Fruit fly (Drosophila melanogaster) whole organism, wandering third instar larva: ENCODE data around the gene Pp2A-29B.

Experiments used
- Abd-B ChIP-seq: fragments of >200 bp; optimal IDR thresholded peaks from 2 replicates; lab custom pipeline; 2017; ENCODE audit warnings: missing biosample characterization, missing genetic modification characterization
- CG32264 ChIP-seq: fragments of 200-800 bp; sonication (Bioruptor generic); optimal IDR thresholded peaks from 2 replicates; lab custom pipeline; 2016; ENCODE audit warnings: missing biosample characterization, missing genetic modification characterization
- CG9705 ChIP-seq: fragments of 200-800 bp; sonication (Bioruptor generic); optimal IDR thresholded peaks from 2 replicates; lab custom pipeline; 2018; ENCODE audit warnings: missing biosample characterization, mild to moderate bottlenecking, missing genetic modification characterization
- CrebA ChIP-seq: fragments of 200-800 bp; sonication (Bioruptor generic); optimal IDR thresholded peaks from 2 replicates; lab custom pipeline; 2016; ENCODE audit warnings: missing biosample characterization, mild to moderate bottlenecking, missing genetic modification characterization, borderline replicate concordance
- Dfd ChIP-seq: fragments of >200 bp; optimal IDR thresholded peaks from 2 replicates; lab custom pipeline; 2017; ENCODE audit warnings: missing biosample characterization, missing genetic modification characterization
- Dif ChIP-seq: fragments of 200-275, 200-300 bp; sonication (Bioruptor generic); optimal IDR thresholded peaks from 2 replicates; lab custom pipeline; 2018; ENCODE audit warnings: missing biosample characterization, missing genetic modification characterization; ENCODE audit not compliant: partially characterized antibody
- GATAd ChIP-seq: sonication (Bioruptor generic); optimal IDR thresholded peaks from 2 replicates; lab custom pipeline; 2016; ENCODE audit warnings: missing biosample characterization, missing genetic modification characterization
- HLH106 ChIP-seq: fragments of 200-800 bp; optimal IDR thresholded peaks from 3 replicates; lab custom pipeline; 2019; ENCODE audit warnings: missing biosample characterization, mild to moderate bottlenecking, missing genetic modification characterization, moderate library complexity
- Hnf4 ChIP-seq: fragments of 200-800 bp; sonication (Bioruptor generic); optimal IDR thresholded peaks from 2 replicates; lab custom pipeline; 2016; ENCODE audit warnings: missing biosample characterization, mild to moderate bottlenecking, missing genetic modification characterization
- Hr78 ChIP-seq: fragments of >200 bp; optimal IDR thresholded peaks from 2 replicates; lab custom pipeline; 2017; ENCODE audit warnings: missing biosample characterization, missing genetic modification characterization
- Hr83 ChIP-seq: fragments of 200-300 bp; sonication (Bioruptor generic); optimal IDR thresholded peaks from 2 replicates; lab custom pipeline; 2016; ENCODE audit warnings: missing biosample characterization, mild to moderate bottlenecking, missing genetic modification characterization, moderate library complexity; ENCODE audit not compliant: poor library complexity, severe bottlenecking
- Jra ChIP-seq: sonication (Bioruptor generic); optimal IDR thresholded peaks from 2 replicates; lab custom pipeline; 2016; ENCODE audit warnings: missing biosample characterization, missing genetic modification characterization
- Mio ChIP-seq: sonication (Bioruptor generic); optimal IDR thresholded peaks from 2 replicates; lab custom pipeline; 2016; ENCODE audit warnings: missing biosample characterization, missing genetic modification characterization
- Myc ChIP-seq: fragments of >200 bp; optimal IDR thresholded peaks from 2 replicates; lab custom pipeline; 2017
- N ChIP-seq: fragments of >200 bp; optimal IDR thresholded peaks from 2 replicates; lab custom pipeline; 2018; ENCODE audit warnings: missing biosample characterization, missing external identifiers, missing genetic modification characterization
- OdsH ChIP-seq: fragments of 200-800 bp; sonication (Bioruptor generic); optimal IDR thresholded peaks from 2 replicates; lab custom pipeline; 2016; ENCODE audit warnings: missing biosample characterization, mild to moderate bottlenecking, missing genetic modification characterization
- Rel ChIP-seq, 2 experiments: fragments of 200-800 bp; sonication (Bioruptor generic) in 1 of 2; optimal IDR thresholded peaks; 2 replicates in 1 of 2; 3 replicates in 1 of 2; lab custom pipeline; 2016 to 2019; ENCODE audit warnings: mild to moderate bottlenecking in 2 of 2, missing biosample characterization in 2 of 2, missing genetic modification characterization in 2 of 2, moderate library complexity in 1 of 2
- Sp1 ChIP-seq: fragments of 200-800 bp; sonication (Bioruptor generic); optimal IDR thresholded peaks from 3 replicates; lab custom pipeline; 2019; ENCODE audit warnings: missing biosample characterization, mild to moderate bottlenecking, missing genetic modification characterization, moderate library complexity
- Vsx2 ChIP-seq: fragments of 200-300, 225-300 bp; sonication (Bioruptor generic); optimal IDR thresholded peaks from 2 replicates; lab custom pipeline; 2018; ENCODE audit warnings: missing biosample characterization, missing genetic modification characterization; ENCODE audit not compliant: partially characterized antibody
- br ChIP-seq: fragments of 200-800 bp; sonication (Bioruptor generic); optimal IDR thresholded peaks from 2 replicates; lab custom pipeline; 2016; ENCODE audit warnings: missing biosample characterization, missing genetic modification characterization
- brk ChIP-seq: fragments of 200-800 bp; sonication (Bioruptor generic); optimal IDR thresholded peaks from 2 replicates; lab custom pipeline; 2016; ENCODE audit warnings: missing biosample characterization, mild to moderate bottlenecking, missing genetic modification characterization
- dl ChIP-seq, 2 experiments: fragments of 175-275, 200-275 bp in 1 of 2; fragments of 200-275 bp in 1 of 2; sonication (Bioruptor generic); optimal IDR thresholded peaks; lab custom pipeline; 2018; ENCODE audit warnings: mild to moderate bottlenecking in 2 of 2, missing biosample characterization in 2 of 2, missing genetic modification characterization in 2 of 2, moderate library complexity in 2 of 2; ENCODE audit not compliant: partially characterized antibody in 2 of 2, insufficient read depth in 1 of 2
- dmrt93B ChIP-seq: fragments of 200-800 bp; sonication (Bioruptor generic); optimal IDR thresholded peaks from 2 replicates; lab custom pipeline; 2018; ENCODE audit warnings: missing biosample characterization, mild to moderate bottlenecking, missing genetic modification characterization
- dsf ChIP-seq: sonication (Bioruptor generic); optimal IDR thresholded peaks from 2 replicates; lab custom pipeline; 2016; ENCODE audit warnings: missing biosample characterization, missing genetic modification characterization, borderline replicate concordance
- ey ChIP-seq: fragments of 200-800 bp; sonication (Bioruptor generic); optimal IDR thresholded peaks from 2 replicates; lab custom pipeline; 2016; ENCODE audit warnings: missing biosample characterization, missing genetic modification characterization
- foxo ChIP-seq, 2 experiments: fragments of 200-800 bp; sonication (Bioruptor generic); optimal IDR thresholded peaks; 2 replicates in 1 of 2; 3 replicates in 1 of 2; lab custom pipeline; 2016 to 2017; ENCODE audit warnings: missing biosample characterization in 2 of 2, missing genetic modification characterization in 2 of 2
- fru ChIP-seq: fragments of 200-800 bp; sonication (Bioruptor generic); optimal IDR thresholded peaks from 3 replicates; lab custom pipeline; 2016; ENCODE audit warnings: missing biosample characterization, mild to moderate bottlenecking, missing genetic modification characterization
- h ChIP-seq: fragments of 200-800 bp; sonication (Bioruptor generic); optimal IDR thresholded peaks from 3 replicates; lab custom pipeline; 2016; ENCODE audit warnings: missing biosample characterization, mild to moderate bottlenecking, missing genetic modification characterization
- jim ChIP-seq: fragments of 175-275, 200-325 bp; sonication (Bioruptor generic); optimal IDR thresholded peaks from 2 replicates; lab custom pipeline; 2016; ENCODE audit warnings: missing biosample characterization, mild to moderate bottlenecking, missing genetic modification characterization
- lola ChIP-seq: fragments of >200 bp; optimal IDR thresholded peaks from 2 replicates; lab custom pipeline; 2017; ENCODE audit warnings: missing biosample characterization, missing genetic modification characterization
- pan ChIP-seq: fragments of >200 bp; optimal IDR thresholded peaks from 2 replicates; lab custom pipeline; 2017
- psq ChIP-seq: fragments of 200-800 bp; sonication (Bioruptor generic); optimal IDR thresholded peaks from 3 replicates; lab custom pipeline; 2017; ENCODE audit warnings: missing biosample characterization, mild to moderate bottlenecking, missing genetic modification characterization, moderate library complexity
- rgr ChIP-seq: fragments of 200-800 bp; sonication (Bioruptor generic); optimal IDR thresholded peaks from 3 replicates; lab custom pipeline; 2016; ENCODE audit warnings: missing biosample characterization, mild to moderate bottlenecking, missing genetic modification characterization
- sage ChIP-seq: fragments of 200-800 bp; sonication (Bioruptor generic); optimal IDR thresholded peaks from 2 replicates; lab custom pipeline; 2016; ENCODE audit warnings: missing biosample characterization, mild to moderate bottlenecking, missing genetic modification characterization
- sv ChIP-seq: fragments of 200-800 bp; sonication (Bioruptor generic); optimal IDR thresholded peaks from 3 replicates; lab custom pipeline; 2016; ENCODE audit warnings: missing biosample characterization, missing genetic modification characterization
- tai ChIP-seq: sonication (Bioruptor generic); optimal IDR thresholded peaks from 2 replicates; lab custom pipeline; 2016; ENCODE audit warnings: missing biosample characterization, missing genetic modification characterization
- usp ChIP-seq: fragments of >200 bp; optimal IDR thresholded peaks from 2 replicates; lab custom pipeline; 2017; ENCODE audit warnings: missing biosample characterization, missing genetic modification characterization
- woc ChIP-seq: sonication (Bioruptor generic); optimal IDR thresholded peaks from 2 replicates; lab custom pipeline; 2016; ENCODE audit warnings: missing biosample characterization, mild to moderate bottlenecking, missing genetic modification characterization

Pp2A-29B gene

DNA sequence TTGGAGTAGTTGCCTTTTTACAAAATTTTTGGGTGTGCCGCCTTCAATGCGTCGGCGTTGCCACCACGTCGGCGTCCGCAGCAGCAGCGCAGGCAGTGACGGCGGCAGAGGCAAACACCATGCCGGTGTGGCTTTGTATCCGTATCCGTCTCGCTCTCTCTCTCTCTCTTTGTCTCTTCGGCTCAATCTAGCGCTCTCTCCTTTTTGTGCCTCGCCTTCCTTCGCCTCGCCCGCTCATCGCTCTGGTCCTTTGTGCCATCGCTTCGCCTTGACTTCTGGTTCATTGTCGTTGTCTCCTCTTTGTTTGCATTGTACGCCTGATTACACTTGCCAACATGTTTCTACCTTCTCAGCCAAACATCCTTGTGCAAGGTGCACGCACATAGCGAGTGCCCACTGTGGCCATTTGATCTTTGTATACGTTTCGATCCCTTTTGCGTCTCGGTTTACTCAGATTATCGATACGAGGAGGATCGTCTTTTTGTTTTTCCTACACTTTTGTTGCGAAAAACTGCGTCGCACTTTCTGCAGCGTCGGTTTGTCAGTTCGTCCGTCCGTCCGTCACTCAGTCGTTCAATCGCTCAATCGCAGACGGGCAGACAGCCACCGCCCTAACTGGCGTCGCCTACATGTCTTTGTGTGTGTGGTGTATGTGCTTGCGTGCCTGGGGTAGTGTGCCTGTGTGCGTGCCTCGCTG lies 50.7 kb downstream of the Pp2A-29B start:
- peak; percentile 60 for TF ChIP-seq Jra (GFP tag; lab: Kevin White, UChicago)
- TF ChIP-seq Vsx2 (GFP tag; lab: Kevin White, UChicago): peak; percentile 14
- TF ChIP-seq dmrt93B (GFP tag; lab: Kevin White, UChicago): peak; percentile 35
- no peak for TF ChIP-seq usp
- TF ChIP-seq tai (GFP tag; lab: Kevin White, UChicago): no peak
- TF ChIP-seq Dfd (GFP tag; lab: Kevin White, UChicago): no peak
- TF ChIP-seq br: peak; percentile 73
- TF ChIP-seq Sp1 (GFP tag; lab: Kevin White, UChicago): peak; percentile 67
- TF ChIP-seq rgr (GFP tag; lab: Kevin White, UChicago): peak; percentile 71
- TF ChIP-seq sage: peak; percentile 48
- no peak for TF ChIP-seq jim (GFP tag; lab: Kevin White, UChicago)
- peak; percentile 77 for TF ChIP-seq Dif (GFP tag; lab: Kevin White, UChicago)
- TF ChIP-seq Hr83 (GFP tag; lab: Kevin White, UChicago): no peak
- no peak for TF ChIP-seq lola (GFP tag; lab: Kevin White, UChicago)
- TF ChIP-seq CG32264 (GFP tag; lab: Kevin White, UChicago): peak; percentile 1
- no peak for TF ChIP-seq Myc
- no peak for TF ChIP-seq Abd-B (GFP tag; lab: Kevin White, UChicago)
- TF ChIP-seq psq (GFP tag; lab: Kevin White, UChicago): peak; percentile 100
- TF ChIP-seq ey: peak; percentile 81
- TF ChIP-seq sv (GFP tag; lab: Kevin White, UChicago): no peak
- peak; percentile 36 for TF ChIP-seq CG9705
- TF ChIP-seq fru (GFP tag; lab: Kevin White, UChicago): peak; percentile 84
- TF ChIP-seq HLH106 (tag; lab: Kevin White, UChicago): peak; percentile 59
- TF ChIP-seq N (GFP tag; lab: Kevin White, UChicago): no peak
- TF ChIP-seq dl (GFP tag; optimal IDR thresholded peaks at IDR 0.05; lab: Kevin White, UChicago; ENCODE audit: insufficient read depth in 1 of 2, partially characterized antibody in 2 of 2): peak; percentile 83 to 87
- TF ChIP-seq brk (GFP tag; lab: Kevin White, UChicago): peak; percentile 37
- peak; percentile 49 for TF ChIP-seq OdsH (GFP tag; lab: Kevin White, UChicago)
- TF ChIP-seq foxo (GFP tag; optimal IDR thresholded peaks at IDR 0.05; lab: Kevin White, UChicago): peak in 1 of 2 experiments; percentile 84
- no peak for TF ChIP-seq Mio
- TF ChIP-seq CrebA (GFP tag; lab: Kevin White, UChicago): no peak
- TF ChIP-seq pan (lab: Kevin White, UChicago): no peak
- TF ChIP-seq woc (GFP tag; lab: Kevin White, UChicago): peak; percentile 64
- no peak for TF ChIP-seq Hr78 (GFP tag; lab: Kevin White, UChicago)
- TF ChIP-seq GATAd (GFP tag; lab: Kevin White, UChicago): no peak
- peak; percentile 81 for TF ChIP-seq h (GFP tag; lab: Kevin White, UChicago)
- TF ChIP-seq Hnf4 (GFP tag; lab: Kevin White, UChicago): peak; percentile 79
- no peak for TF ChIP-seq Rel (GFP tag; optimal IDR thresholded peaks at IDR 0.05; lab: Kevin White, UChicago)
- peak; percentile 52 for TF ChIP-seq Rel (tag; optimal IDR thresholded peaks at IDR 0.05; lab: Kevin White, UChicago)
- TF ChIP-seq dsf: no peak

DNA sequence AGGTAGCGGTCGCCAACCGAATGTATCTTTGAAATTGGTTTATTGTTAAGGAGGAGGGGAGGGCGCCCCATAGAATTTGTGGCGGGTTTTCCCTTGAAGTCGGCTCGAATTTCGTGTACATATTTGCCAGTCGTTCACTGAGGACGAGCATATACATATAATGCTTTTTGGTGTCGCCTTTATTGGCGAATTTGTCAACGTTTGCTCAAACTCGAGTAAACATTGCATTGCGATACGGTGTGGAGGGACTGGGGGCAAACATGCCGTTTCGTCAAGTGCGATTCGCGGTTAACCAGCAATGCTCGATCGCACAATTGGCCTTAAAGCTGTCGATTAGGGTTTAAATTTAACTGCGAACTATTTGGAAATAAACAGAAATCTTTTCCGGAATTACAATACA lies 51.7 kb downstream of the Pp2A-29B start:
- peak; percentile 12 for TF ChIP-seq h (GFP tag; lab: Kevin White, UChicago)
- peak; percentile 6 for TF ChIP-seq Hnf4 (GFP tag; lab: Kevin White, UChicago)
- peak; percentile 26 for TF ChIP-seq rgr (GFP tag; lab: Kevin White, UChicago)
- TF ChIP-seq Sp1 (GFP tag; lab: Kevin White, UChicago): peak; percentile 21
- no peak for TF ChIP-seq CG32264 (GFP tag; lab: Kevin White, UChicago)
- no peak for TF ChIP-seq Abd-B (GFP tag; lab: Kevin White, UChicago)
- TF ChIP-seq HLH106 (tag; lab: Kevin White, UChicago): peak; percentile 5
- no peak for TF ChIP-seq N (GFP tag; lab: Kevin White, UChicago)
- peak; percentile 41 for TF ChIP-seq OdsH (GFP tag; lab: Kevin White, UChicago)
- TF ChIP-seq Rel (GFP tag; optimal IDR thresholded peaks at IDR 0.05; lab: Kevin White, UChicago): no peak
- TF ChIP-seq Rel (tag; optimal IDR thresholded peaks at IDR 0.05; lab: Kevin White, UChicago): peak; percentile 48
- TF ChIP-seq Hr83 (GFP tag; lab: Kevin White, UChicago): peak; percentile 11
- TF ChIP-seq foxo (GFP tag; optimal IDR thresholded peaks at IDR 0.05; lab: Kevin White, UChicago): peak in 1 of 2 experiments; percentile 5
